Worm (Caenorhabditis elegans): ENCODE data around the gene F35E8.9.
"Not testable (repeated sequence)": the region's sequence is repeated elsewhere in the genome, so short reads cannot be mapped to it uniquely, and the experiment has no call there.

The F35E8.9 gene

DNA sequence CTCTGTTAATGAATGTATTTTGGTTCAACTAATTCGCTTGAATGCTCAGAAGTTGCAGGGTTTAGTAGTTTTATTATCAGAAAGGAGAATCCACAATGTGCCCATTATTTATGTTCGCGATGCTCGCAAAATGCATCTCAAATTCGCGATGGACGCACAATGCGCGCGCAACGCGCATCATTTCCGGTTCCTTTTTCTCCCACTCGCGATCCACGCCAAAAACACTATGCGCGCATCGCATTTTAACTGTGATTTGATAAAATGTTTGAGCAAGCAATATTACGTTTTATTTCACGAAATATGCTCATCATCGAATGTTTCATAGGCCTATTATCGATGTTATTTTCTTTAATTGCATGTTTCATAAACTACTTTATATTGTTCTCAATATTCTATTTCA, 12.5 kb upstream of the F35E8.9 start, which contains the start of gene srbc-77:
Gene srbc-77 (plus strand): TSS at position 301 of the 400 bp plus-strand sequence.
- TF ChIP-seq Y22D7AL.16, eyg-1, ceh-24 (tag; optimal IDR thresholded peaks at IDR 0.05): not testable (repeated sequence)

DNA sequence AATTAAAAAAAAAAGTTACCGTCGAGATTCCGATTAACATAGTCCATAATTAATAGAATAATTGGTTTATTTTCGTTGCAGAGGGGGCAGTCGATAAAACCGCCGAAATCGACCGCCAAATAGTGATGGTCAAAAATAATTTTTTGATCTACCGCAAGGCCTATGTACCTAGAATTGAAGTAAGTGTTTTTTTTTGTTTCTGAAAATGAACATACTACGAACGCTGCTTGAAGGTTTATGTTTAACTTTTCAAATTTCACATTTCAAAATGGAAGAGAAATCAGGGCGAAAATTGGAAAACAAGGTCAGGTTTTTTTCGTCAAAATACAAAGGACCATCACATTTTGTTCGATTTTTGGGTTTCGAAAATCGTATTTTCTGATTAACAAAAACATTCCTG, 11.0 kb upstream of the F35E8.9 start, which contains the start of gene pzf-1:
Gene pzf-1 (minus strand): TSS at position 101 of the 400 bp plus-strand sequence.
- no peak for TF ChIP-seq zip-5 (tag; optimal IDR thresholded peaks at IDR 0.05)
- no peak for TF ChIP-seq hlh-15 (tag; optimal IDR thresholded peaks at IDR 0.05)
- no peak for TF ChIP-seq pha-4 (tag; optimal IDR thresholded peaks at IDR 0.05)
- no peak for TF ChIP-seq fax-1 (tag; optimal IDR thresholded peaks at IDR 0.05)
- TF ChIP-seq ceh-45 (GFP tag; IDR thresholded peaks at IDR 0.05) = no peak
- no peak for TF ChIP-seq hlh-13 (GFP tag; optimal IDR thresholded peaks at IDR 0.05)
- TF ChIP-seq K09A11.1 (tag; optimal IDR thresholded peaks at IDR 0.05; ENCODE audit: insufficient read depth) = no peak

DNA sequence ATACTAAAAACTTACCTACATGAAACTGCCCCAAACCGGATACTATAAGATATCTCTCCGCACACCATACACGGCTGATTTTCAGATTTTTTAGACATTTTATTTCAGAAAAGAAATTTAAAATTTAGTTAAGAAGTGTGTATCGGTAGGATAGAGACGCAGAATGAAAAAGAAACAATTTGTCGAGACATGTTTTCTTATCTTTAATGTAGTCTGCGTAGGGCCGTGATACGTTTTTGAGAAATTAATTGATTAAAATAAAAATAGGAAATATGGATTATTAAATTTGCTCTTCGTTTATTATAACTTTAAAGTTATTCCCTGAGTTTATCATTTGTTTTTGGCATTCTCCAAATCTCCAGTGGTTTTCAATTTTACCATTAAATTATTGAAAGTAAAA, 6.9 kb upstream of the F35E8.9 start, which contains the start of gene nhr-108:
Gene nhr-108 (minus strand): TSS at position 166 of the 400 bp plus-strand sequence.
- TF ChIP-seq hlh-15 (tag; optimal IDR thresholded peaks at IDR 0.05) = no peak
- no peak for TF ChIP-seq ceh-22 (tag; optimal IDR thresholded peaks at IDR 0.05)
- TF ChIP-seq ttx-3 (tag; optimal IDR thresholded peaks at IDR 0.05) = no peak
- no peak for TF ChIP-seq rnt-1 (tag; optimal IDR thresholded peaks at IDR 0.05)
- TF ChIP-seq hlh-8 (tag; optimal IDR thresholded peaks at IDR 0.05) = no peak
- no peak for TF ChIP-seq ceh-45 (GFP tag; IDR thresholded peaks at IDR 0.05)
- no peak for TF ChIP-seq lim-6 (tag; optimal IDR thresholded peaks at IDR 0.05)
- no peak for TF ChIP-seq eyg-1 (tag; optimal IDR thresholded peaks at IDR 0.05)
- TF ChIP-seq ceh-2 (tag; optimal IDR thresholded peaks at IDR 0.05) = no peak
- no peak for TF ChIP-seq unc-3 (GFP tag; conservative IDR thresholded peaks at IDR 0.05)
- no peak for TF ChIP-seq unc-3 (tag; optimal IDR thresholded peaks at IDR 0.05)
- TF ChIP-seq madf-2 (tag; optimal IDR thresholded peaks at IDR 0.05) = no peak

DNA sequence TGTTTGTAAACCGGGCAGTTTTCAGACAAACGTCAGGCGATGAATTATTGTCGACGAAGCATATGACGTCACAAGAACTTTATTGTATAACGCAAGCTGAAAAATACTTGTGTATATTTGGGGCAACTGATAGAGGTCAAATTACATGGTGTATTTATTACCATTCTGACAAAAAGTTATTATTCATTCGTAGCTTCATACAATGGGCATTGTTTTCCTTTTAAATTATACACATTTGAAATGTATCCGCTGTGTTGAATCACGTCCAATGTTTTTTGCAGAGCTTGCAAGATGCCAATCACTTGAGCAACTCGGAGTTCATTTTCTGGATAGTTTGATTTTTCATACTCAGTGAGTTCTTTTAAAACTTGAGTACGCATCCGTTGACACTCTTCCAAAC, 5.6 kb upstream of the F35E8.9 start, which contains the start of gene F35E8.13:
Gene F35E8.13 (plus strand): TSS at position 301 of the 400 bp plus-strand sequence.
- no peak for TF ChIP-seq C08G9.2 (tag; optimal IDR thresholded peaks at IDR 0.05)
- TF ChIP-seq ref-2 (tag; optimal IDR thresholded peaks at IDR 0.05) = no peak
- no peak for TF ChIP-seq F13H6.1 (tag; optimal IDR thresholded peaks at IDR 0.05)
- no peak for TF ChIP-seq ceh-9 (tag; optimal IDR thresholded peaks at IDR 0.05)
- TF ChIP-seq ztf-16 (tag; optimal IDR thresholded peaks at IDR 0.05) = no peak
- TF ChIP-seq K09A11.1 (tag; optimal IDR thresholded peaks at IDR 0.05; ENCODE audit: insufficient read depth) = no peak
- no peak for TF ChIP-seq ceh-24 (tag; optimal IDR thresholded peaks at IDR 0.05)

DNA sequence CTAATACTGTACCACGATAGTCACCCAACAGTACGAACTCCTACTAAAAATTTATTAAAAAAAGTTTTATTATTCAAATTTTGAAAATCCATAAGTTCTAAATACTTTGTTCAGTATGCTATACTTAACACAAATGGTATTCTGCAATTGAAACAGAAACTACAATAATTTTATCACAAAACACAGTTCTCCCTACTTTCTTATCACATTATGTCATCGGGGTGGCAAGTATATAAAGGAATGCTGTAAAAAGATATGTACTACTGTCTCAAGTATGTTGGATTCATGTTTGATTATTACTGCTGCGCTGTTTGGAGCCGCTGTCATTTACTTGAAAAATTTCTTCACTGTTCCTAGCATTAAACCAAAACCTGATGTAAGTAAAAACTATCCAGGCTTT, 3.7 kb upstream of the F35E8.9 start, which contains the start of gene cdr-1:
Gene cdr-1 (plus strand): TSS at position 208 of the 400 bp plus-strand sequence.
- TF ChIP-seq hlh-15 (tag; optimal IDR thresholded peaks at IDR 0.05) = no peak
- TF ChIP-seq elt-2 (tag; optimal IDR thresholded peaks at IDR 0.05) = peak; percentile 34

DNA sequence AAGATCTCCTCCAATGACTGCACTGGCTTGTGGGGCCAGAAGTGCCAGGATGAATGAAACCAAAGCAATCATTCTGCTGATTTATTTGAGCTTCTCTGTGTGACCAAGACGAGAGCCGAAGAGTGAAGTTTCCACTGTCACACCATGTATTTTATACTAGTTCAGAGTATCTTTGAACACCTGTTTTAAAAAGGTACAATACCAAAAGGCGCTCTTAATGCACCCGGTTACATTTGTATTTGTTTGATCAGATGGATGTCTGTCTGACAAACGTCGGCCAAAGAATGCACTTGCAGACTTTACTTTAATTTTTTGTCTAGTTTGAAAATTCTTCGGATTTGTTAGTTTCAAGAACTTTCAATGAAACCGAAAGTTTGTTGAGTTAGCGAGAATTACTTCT, 2.9 kb upstream of the F35E8.9 start, which contains the start of gene F35E8.10:
Gene F35E8.10 (minus strand): TSS at position 101 of the 400 bp plus-strand sequence.
- TF ChIP-seq ceh-45 (GFP tag; IDR thresholded peaks at IDR 0.05) (no peak), rnt-1 (tag; optimal IDR thresholded peaks at IDR 0.05) (no peak), dmd-4 (tag; optimal IDR thresholded peaks at IDR 0.05; ENCODE audit: borderline replicate concordance) (no peak), fkh-10 (GFP tag; optimal IDR thresholded peaks at IDR 0.05) (no peak)

DNA sequence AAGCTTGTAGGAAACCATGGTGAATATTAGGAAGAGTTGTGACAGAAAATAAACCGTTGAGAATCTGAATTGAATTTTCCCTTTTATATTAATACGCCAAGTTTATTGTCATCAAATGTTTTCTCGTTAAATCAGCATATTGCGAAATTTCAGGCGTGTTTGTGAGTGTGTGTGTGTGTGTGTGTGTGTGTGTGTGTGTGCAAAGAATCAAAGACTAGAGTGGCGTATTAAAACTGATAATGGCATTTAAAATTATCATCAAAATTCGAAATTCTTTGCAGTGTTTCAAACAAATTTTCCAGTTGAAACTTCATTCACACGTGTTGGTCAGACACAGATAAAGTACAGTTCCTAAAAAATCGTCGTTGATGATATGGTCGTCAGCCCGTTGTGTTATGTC, 1.4 kb downstream of the F35E8.9 start, which contains the start of gene gst-38:
Gene gst-38 (minus strand): TSS at position 152 of the 400 bp plus-strand sequence.
- TF ChIP-seq ztf-16 (tag; optimal IDR thresholded peaks at IDR 0.05) (no peak), pqm-1 (tag; optimal IDR thresholded peaks at IDR 0.05) (no peak)
